Worm (Caenorhabditis elegans): Measurements from ENCODE around the gene fbxb-14.

- no peak for TF ChIP-seq tra-4 (tag; optimal IDR thresholded peaks at IDR 0.05)
- no peak for TF ChIP-seq pes-1 (GFP tag; IDR thresholded peaks at IDR 0.05)
- no peak for TF ChIP-seq B0310.2 (tag; optimal IDR thresholded peaks at IDR 0.05)
- TF ChIP-seq ceh-13 (GFP tag; optimal IDR thresholded peaks at IDR 0.05) = no peak
- TF ChIP-seq ama-1 (optimal IDR thresholded peaks at IDR 0.05) = no peak
Observed at ce11 chrII:581983-582382, 566 bp downstream of the fbxb-14 start.

Measured in whole organism, early embryonic.